Fruit fly (Drosophila melanogaster) ovary, adult (tissue): ENCODE measurements around the gene CG3841.

Experiments used
- CG17801 ChIP-seq: fragments of 200-800 bp; optimal IDR thresholded peaks from 2 replicates; lab custom pipeline; 2019; ENCODE audit warnings: missing biosample characterization, mild to moderate bottlenecking, missing genetic modification characterization, moderate library complexity; ENCODE audit not compliant: partially characterized antibody

CG3841 gene

dm6 chr2L:9609337-9609856 lies 20.1 kb downstream of the CG3841 start:
- no peak for TF ChIP-seq CG17801 (GFP tag; lab: Kevin White, UChicago)

- TF ChIP-seq CG17801 (GFP tag; lab: Kevin White, UChicago), result no peak
Observed at dm6 chr2L:9612654-9613005, 23.4 kb downstream of the CG3841 start.

dm6 chr2L:9613006-9613690 lies 23.9 kb downstream of the CG3841 start, which contains the start of gene Trx2:
TSS of gene Trx2 (plus strand) at chr2L:9613166.
- TF ChIP-seq CG17801 (GFP tag; lab: Kevin White, UChicago), result peak; percentile 36

dm6 chr2L:9613922-9614321 lies 24.6 kb downstream of the CG3841 start:
- no peak for TF ChIP-seq CG17801 (GFP tag; lab: Kevin White, UChicago)

- TF ChIP-seq CG17801 (GFP tag; lab: Kevin White, UChicago), result no peak
Observed at dm6 chr2L:9614674-9615258, 25.5 kb downstream of the CG3841 start.

dm6 chr2L:9615561-9615960 lies 26.3 kb downstream of the CG3841 start:
- TF ChIP-seq CG17801 (GFP tag; lab: Kevin White, UChicago), result no peak

dm6 chr2L:9615983-9616519 lies 26.8 kb downstream of the CG3841 start, which contains the start of gene GlcAT-S:
TSS of gene GlcAT-S (plus strand) at chr2L:9616469.
- no peak for TF ChIP-seq CG17801 (GFP tag; lab: Kevin White, UChicago)

dm6 chr2L:9616654-9617053 lies 27.4 kb downstream of the CG3841 start:
- peak; percentile 7 for TF ChIP-seq CG17801 (GFP tag; lab: Kevin White, UChicago)

dm6 chr2L:9617908-9618307 lies 28.6 kb downstream of the CG3841 start:
- peak; percentile 29 for TF ChIP-seq CG17801 (GFP tag; lab: Kevin White, UChicago)

dm6 chr2L:9618871-9619270 lies 29.6 kb downstream of the CG3841 start:
- TF ChIP-seq CG17801 (GFP tag; lab: Kevin White, UChicago), result no peak

dm6 chr2L:9619925-9620324 lies 30.6 kb downstream of the CG3841 start:
- TF ChIP-seq CG17801 (GFP tag; lab: Kevin White, UChicago), result no peak

- TF ChIP-seq CG17801 (GFP tag; lab: Kevin White, UChicago), result no peak
Observed at dm6 chr2L:9625185-9625584, 35.9 kb downstream of the CG3841 start, which contains the start of gene CG31882. TSS of gene CG31882 (minus strand) at chr2L:9625285.

- TF ChIP-seq CG17801 (GFP tag; lab: Kevin White, UChicago), result no peak
Observed at dm6 chr2L:9633098-9633497, 43.8 kb downstream of the CG3841 start.

- TF ChIP-seq CG17801 (GFP tag; lab: Kevin White, UChicago), result no peak
Observed at dm6 chr2L:9633811-9634436, 44.6 kb downstream of the CG3841 start, which contains the start of gene Apoltp. TSS of gene Apoltp (plus strand) at chr2L:9634179.
